Fruit fly (Drosophila melanogaster) whole organism, embryonic: Measurements from ENCODE around the gene cerv.
A peak's percentile ranks its signal among the peaks of the same experiment; 100 is the strongest.

Source experiments
- B-H1 ChIP-seq: fragments of 200-800 bp; sonication (Bioruptor generic); IDR thresholded peaks from 3 replicates; pipeline ENCODE4 v1.3.6; 2022; ENCODE audit warnings: missing biosample characterization, missing genetic modification characterization
- Bteb2 ChIP-seq: fragments of 200-800 bp; sonication (Bioruptor generic); optimal IDR thresholded peaks from 2 replicates; lab custom pipeline; 2016; ENCODE audit warnings: missing biosample characterization, missing genetic modification characterization
- CG10431 ChIP-seq: fragments of 200-800 bp; sonication (Bioruptor generic); optimal IDR thresholded peaks from 3 replicates; lab custom pipeline; 2018; ENCODE audit warnings: missing biosample characterization, mild to moderate bottlenecking, missing genetic modification characterization
- CG10979 ChIP-seq: fragments of 200-800 bp; sonication (Bioruptor generic); optimal IDR thresholded peaks from 2 replicates; lab custom pipeline; 2018; ENCODE audit warnings: missing biosample characterization, mild to moderate bottlenecking, missing genetic modification characterization, moderate library complexity
- CG12104 ChIP-seq: fragments of 200-800 bp; sonication (Bioruptor generic); optimal IDR thresholded peaks from 3 replicates; lab custom pipeline; 2016; ENCODE audit warnings: missing biosample characterization, missing genetic modification characterization
- CG1233 ChIP-seq: fragments of 200-800 bp; sonication (Bioruptor generic); optimal IDR thresholded peaks from 4 replicates; lab custom pipeline; 2018; ENCODE audit warnings: missing biosample characterization, mild to moderate bottlenecking, missing genetic modification characterization
- CG13775 ChIP-seq: fragments of 200-800 bp; sonication (Bioruptor generic); optimal IDR thresholded peaks from 3 replicates; lab custom pipeline; 2017; ENCODE audit warnings: missing biosample characterization, mild to moderate bottlenecking, missing genetic modification characterization
- CG15073 ChIP-seq: fragments of 200-800 bp; sonication (Bioruptor generic); optimal IDR thresholded peaks from 2 replicates; lab custom pipeline; 2016; ENCODE audit warnings: missing biosample characterization, missing genetic modification characterization
- CG1603 ChIP-seq: fragments of 200-800 bp; sonication (Bioruptor generic); optimal IDR thresholded peaks from 2 replicates; lab custom pipeline; 2019; ENCODE audit warnings: missing biosample characterization, mild to moderate bottlenecking, missing genetic modification characterization, moderate library complexity
- CG17612 ChIP-seq: fragments of 200-800 bp; sonication (Bioruptor generic); IDR thresholded peaks from 2 replicates; pipeline ENCODE4 v1.3.6; 2022; ENCODE audit warnings: missing biosample characterization, missing genetic modification characterization
- CG17802 ChIP-seq: fragments of 200-800 bp; sonication (Bioruptor generic); optimal IDR thresholded peaks from 2 replicates; lab custom pipeline; 2018; ENCODE audit warnings: missing biosample characterization, mild to moderate bottlenecking, missing genetic modification characterization, moderate library complexity
- CG18011 ChIP-seq: fragments of 200-800 bp; sonication (Bioruptor generic); optimal IDR thresholded peaks from 2 replicates; lab custom pipeline; 2017; ENCODE audit warnings: missing biosample characterization, missing genetic modification characterization, mild to moderate bottlenecking, moderate library complexity, missing genotype
- CG18764 ChIP-seq: fragments of 200-800 bp; sonication (Bioruptor generic); optimal IDR thresholded peaks from 3 replicates; lab custom pipeline; 2016; ENCODE audit warnings: missing biosample characterization, missing genetic modification characterization
- CG3065 ChIP-seq: fragments of 200-800 bp; sonication (Bioruptor generic); optimal IDR thresholded peaks from 2 replicates; lab custom pipeline; 2016; ENCODE audit warnings: missing biosample characterization, missing genetic modification characterization
- CG3163 ChIP-seq: fragments of 200-800 bp; sonication (Bioruptor generic); optimal IDR thresholded peaks from 3 replicates; lab custom pipeline; 2016; ENCODE audit warnings: missing biosample characterization, missing genetic modification characterization
- CG3281 ChIP-seq: fragments of 200-800 bp; sonication (Bioruptor generic); optimal IDR thresholded peaks from 3 replicates; lab custom pipeline; 2017; ENCODE audit warnings: missing biosample characterization, mild to moderate bottlenecking, missing genetic modification characterization
- CG34224 ChIP-seq: fragments of 200-800 bp; sonication (Bioruptor generic); IDR thresholded peaks from 3 replicates; pipeline ENCODE4 v1.3.6; 2022; ENCODE audit warnings: missing biosample characterization, missing genetic modification characterization; ENCODE audit not compliant: partially characterized antibody
- CG4707 ChIP-seq: fragments of 200-800 bp; sonication (Bioruptor generic); optimal IDR thresholded peaks from 2 replicates; lab custom pipeline; 2018; ENCODE audit warnings: missing biosample characterization, mild to moderate bottlenecking, missing genetic modification characterization, moderate library complexity
- CG5953 ChIP-seq: fragments of 200-800 bp; sonication (Bioruptor generic); IDR thresholded peaks from 2 replicates; pipeline ENCODE4 v1.3.6; 2022; ENCODE audit warnings: missing biosample characterization, missing genetic modification characterization
- CG6654 ChIP-seq: fragments of 200-800 bp; sonication (Bioruptor generic); optimal IDR thresholded peaks from 2 replicates; lab custom pipeline; 2017; ENCODE audit warnings: missing biosample characterization, mild to moderate bottlenecking, missing genetic modification characterization
- CG6813 ChIP-seq: fragments of 200-800 bp; sonication (Bioruptor generic); optimal IDR thresholded peaks from 2 replicates; lab custom pipeline; 2017; ENCODE audit warnings: missing biosample characterization, missing genetic modification characterization, mild to moderate bottlenecking, moderate library complexity, missing genetic modification reagents
- CG7786 ChIP-seq: fragments of 200-800 bp; sonication (Bioruptor generic); optimal IDR thresholded peaks from 2 replicates; lab custom pipeline; 2016; ENCODE audit warnings: missing biosample characterization, missing genetic modification characterization
- CG8281 ChIP-seq: fragments of 200-800 bp; sonication (Bioruptor generic); optimal IDR thresholded peaks from 2 replicates; lab custom pipeline; 2018; ENCODE audit warnings: missing biosample characterization, mild to moderate bottlenecking, missing genetic modification characterization, moderate library complexity
- Dek ChIP-seq: fragments of 200-800 bp; sonication (Bioruptor generic); optimal IDR thresholded peaks from 3 replicates; lab custom pipeline; 2019; ENCODE audit warnings: missing biosample characterization, mild to moderate bottlenecking, missing genetic modification characterization, moderate library complexity
- Doc3 ChIP-seq: fragments of 200-800 bp; sonication (Bioruptor generic); IDR thresholded peaks from 3 replicates; pipeline ENCODE4 v1.3.6; 2022; ENCODE audit warnings: missing biosample characterization, missing genetic modification characterization; ENCODE audit not compliant: partially characterized antibody
- Gsc ChIP-seq: fragments of 200-800 bp; sonication (Bioruptor generic); IDR thresholded peaks from 2 replicates; pipeline ENCODE4 v1.3.6; 2022; ENCODE audit warnings: missing biosample characterization, missing genetic modification characterization
- HLHmδ ChIP-seq: fragments of 200-800 bp; sonication (Bioruptor generic); optimal IDR thresholded peaks from 2 replicates; lab custom pipeline; 2018; ENCODE audit warnings: missing biosample characterization, mild to moderate bottlenecking, missing genetic modification characterization, moderate library complexity
- Jarid2 ChIP-seq: fragments of 200-800 bp; sonication (Bioruptor generic); optimal IDR thresholded peaks from 3 replicates; lab custom pipeline; 2017; ENCODE audit warnings: mild to moderate bottlenecking, missing biosample characterization, missing genetic modification reagents, missing genetic modification characterization
- Nf-YB ChIP-seq: fragments of 200-800 bp; sonication (Bioruptor generic); optimal IDR thresholded peaks from 3 replicates; lab custom pipeline; 2019; ENCODE audit warnings: missing biosample characterization, mild to moderate bottlenecking, missing genetic modification characterization, moderate library complexity
- PHDP ChIP-seq: fragments of 200-800 bp; sonication (Bioruptor generic); optimal IDR thresholded peaks from 3 replicates; lab custom pipeline; 2018; ENCODE audit warnings: missing biosample characterization, mild to moderate bottlenecking, missing genetic modification characterization, moderate library complexity
- Rfx ChIP-seq: fragments of 200-800 bp; sonication (Bioruptor generic); IDR thresholded peaks from 2 replicates; pipeline ENCODE4 v1.3.6; 2022; ENCODE audit warnings: missing biosample characterization, missing genetic modification characterization
- Sox102F ChIP-seq: fragments of 200-800 bp; sonication (Bioruptor generic); optimal IDR thresholded peaks from 2 replicates; lab custom pipeline; 2018; ENCODE audit warnings: missing biosample characterization, mild to moderate bottlenecking, missing genetic modification characterization, moderate library complexity
- Spps ChIP-seq: fragments of 200-800 bp; sonication (Bioruptor generic); optimal IDR thresholded peaks from 2 replicates; lab custom pipeline; 2018; ENCODE audit warnings: missing biosample characterization, mild to moderate bottlenecking, missing genetic modification characterization
- Stat92E ChIP-seq, 3 experiments: fragments of >200 bp in 2 of 3; fragments of 200-800 bp in 1 of 3; sonication (Bioruptor generic) in 1 of 3; optimal IDR thresholded peaks; 2 replicates each; lab custom pipeline; 2017 to 2019; ENCODE audit warnings: missing biosample characterization in 3 of 3, missing genetic modification characterization in 3 of 3, mild to moderate bottlenecking in 1 of 3, moderate library complexity in 1 of 3
- al ChIP-seq: fragments of 200-800 bp; sonication (Bioruptor generic); IDR thresholded peaks from 2 replicates; pipeline ENCODE4 v1.3.6; 2022; ENCODE audit warnings: missing biosample characterization, missing genetic modification characterization
- cas ChIP-seq: fragments of 200-800 bp; sonication (Bioruptor generic); IDR thresholded peaks from 2 replicates; pipeline ENCODE4 v1.3.6; 2022; ENCODE audit warnings: missing biosample characterization, missing genetic modification characterization
- crp ChIP-seq, 2 experiments: fragments of 200-800 bp; sonication (Bioruptor generic); optimal IDR thresholded peaks; 2 replicates in 1 of 2; 3 replicates in 1 of 2; lab custom pipeline; 2017; ENCODE audit warnings: missing biosample characterization in 2 of 2, missing genetic modification characterization in 2 of 2, mild to moderate bottlenecking in 1 of 2, moderate library complexity in 1 of 2
- fd102C ChIP-seq: fragments of 200-800 bp; sonication (Bioruptor generic); optimal IDR thresholded peaks from 2 replicates; lab custom pipeline; 2018; ENCODE audit warnings: missing biosample characterization, mild to moderate bottlenecking, missing genetic modification characterization, moderate library complexity
- ftz-f1 ChIP-seq: fragments of 200-800 bp; sonication (Bioruptor generic); optimal IDR thresholded peaks from 2 replicates; lab custom pipeline; 2016; ENCODE audit warnings: missing biosample characterization, missing genetic modification characterization
- fu2 ChIP-seq: fragments of 200-800 bp; sonication (Bioruptor generic); optimal IDR thresholded peaks from 2 replicates; lab custom pipeline; 2016; ENCODE audit warnings: missing biosample characterization, missing genetic modification characterization
- otp ChIP-seq: fragments of 200-800 bp; sonication (Bioruptor generic); IDR thresholded peaks from 3 replicates; pipeline ENCODE4, ENCODE4 v1.3.6; 2022; ENCODE audit warnings: missing biosample characterization, missing genetic modification characterization
- pfk ChIP-seq: fragments of 200-800 bp; sonication (Bioruptor generic); optimal IDR thresholded peaks from 2 replicates; lab custom pipeline; 2018; ENCODE audit warnings: missing biosample characterization, mild to moderate bottlenecking, missing genetic modification characterization, moderate library complexity
- row ChIP-seq: fragments of 200-800 bp; sonication (Bioruptor generic); IDR thresholded peaks from 3 replicates; pipeline ENCODE4 v1.3.6; 2022; ENCODE audit warnings: missing biosample characterization, missing genetic modification characterization
- salm ChIP-seq: fragments of 200-800 bp; sonication (Bioruptor generic); optimal IDR thresholded peaks from 2 replicates; lab custom pipeline; 2018; ENCODE audit warnings: missing biosample characterization, mild to moderate bottlenecking, missing genetic modification characterization
- seq ChIP-seq: fragments of 200-800 bp; sonication (Bioruptor generic); IDR thresholded peaks from 2 replicates; pipeline ENCODE4 v1.3.6; 2022; ENCODE audit warnings: missing biosample characterization, missing genetic modification characterization
- tgo ChIP-seq: fragments of 200-800 bp; sonication (Bioruptor generic); IDR thresholded peaks from 3 replicates; pipeline ENCODE4 v1.3.6; 2022; ENCODE audit warnings: missing biosample characterization, missing genetic modification characterization
- twi ChIP-seq: fragments of 200-800 bp; optimal IDR thresholded peaks from 2 replicates; lab custom pipeline; 2019; ENCODE audit warnings: missing biosample characterization, mild to moderate bottlenecking, missing genetic modification characterization, moderate library complexity
- tx ChIP-seq: fragments of 200-800 bp; sonication (Bioruptor generic); optimal IDR thresholded peaks from 2 replicates; lab custom pipeline; 2016; ENCODE audit warnings: missing biosample characterization, missing genetic modification characterization
- vfl ChIP-seq: fragments of 200-800 bp; sonication (Bioruptor generic); optimal IDR thresholded peaks from 2 replicates; lab custom pipeline; 2016; ENCODE audit warnings: missing biosample characterization, missing genetic modification characterization
- yki ChIP-seq: fragments of >200 bp; optimal IDR thresholded peaks from 3 replicates; lab custom pipeline; 2018

The cerv gene

DNA sequence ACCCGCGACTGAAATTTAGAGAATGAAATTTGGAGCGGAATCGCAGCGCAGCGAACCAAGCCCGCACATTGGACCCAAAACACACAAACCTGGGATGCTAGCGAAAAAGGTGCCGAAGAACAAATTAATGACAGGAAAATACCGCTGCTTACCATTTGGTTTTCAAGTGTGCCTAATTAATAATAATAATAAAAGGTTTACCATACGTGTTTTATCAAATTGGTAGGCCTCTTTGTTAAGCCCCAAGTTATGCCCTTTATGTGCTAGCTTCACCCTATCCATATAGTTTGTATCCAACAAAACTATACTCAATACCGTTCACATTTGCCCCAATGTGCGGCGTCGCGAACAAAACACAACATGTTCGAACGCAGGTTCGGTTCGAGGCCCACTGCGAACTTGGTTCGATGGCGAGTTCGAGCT is 23.7 kb downstream of the cerv start, which contains the start of gene Ac13E (continued):
- TF ChIP-seq al (GFP tag; lab: Robert Waterston, UW) = peak; percentile 81
- TF ChIP-seq CG4707 (GFP tag; lab: Kevin White, UChicago) = peak; percentile 59
- TF ChIP-seq pfk (GFP tag; lab: Kevin White, UChicago) = peak; percentile 38
- peak; percentile 75 for TF ChIP-seq tx (GFP tag; lab: Kevin White, UChicago)
- TF ChIP-seq row (GFP tag; lab: Robert Waterston, UW) = peak; percentile 98
- TF ChIP-seq CG18764 (GFP tag; lab: Kevin White, UChicago) = peak; percentile 82
- TF ChIP-seq CG6654 = peak; percentile 68
- peak; percentile 75 for TF ChIP-seq CG7786 (GFP tag; lab: Kevin White, UChicago)
- peak; percentile 59 for TF ChIP-seq ftz-f1 (GFP tag; lab: Kevin White, UChicago)
- peak; percentile 85 for TF ChIP-seq Sox102F (GFP tag; lab: Kevin White, UChicago)
- peak; percentile 41; the same call in 1 of the 3 replicates for TF ChIP-seq Doc3 (GFP tag; lab: Robert Waterston, UW)
- TF ChIP-seq fd102C (GFP tag; lab: Kevin White, UChicago) = peak; percentile 51
- peak; percentile 83 for TF ChIP-seq Spps (tag; lab: Kevin White, UChicago)
- TF ChIP-seq PHDP (tag; lab: Kevin White, UChicago) = peak; percentile 92
- peak; percentile 83 for TF ChIP-seq Dek (tag; lab: Kevin White, UChicago)
- TF ChIP-seq Bteb2 (GFP tag; lab: Kevin White, UChicago) = peak; percentile 82
- TF ChIP-seq otp = peak; percentile 78; the same call in 2 of the 3 replicates
- 0 out of 3 replicates have a peak, but pooled peaks have one; percentile 7 for TF ChIP-seq CG34224
- TF ChIP-seq cas (GFP tag; lab: Robert Waterston, UW) = peak; percentile 60
- TF ChIP-seq Gsc (GFP tag; lab: Robert Waterston, UW) = peak; percentile 59
- peak; percentile 70 for TF ChIP-seq B-H1
- peak; percentile 74 for TF ChIP-seq Nf-YB
- peak; percentile 90 for TF ChIP-seq tgo
- peak; percentile 59 for TF ChIP-seq fu2 (GFP tag; lab: Kevin White, UChicago)
- TF ChIP-seq CG17802 (tag; lab: Kevin White, UChicago) = peak; percentile 22
- TF ChIP-seq seq (GFP tag; lab: Robert Waterston, UW) = peak; percentile 85
- TF ChIP-seq CG5953 = peak; percentile 54; the same call in 1 of the 2 replicates
- TF ChIP-seq CG13775 = peak; percentile 90
- peak; percentile 92 for TF ChIP-seq Rfx (GFP tag; lab: Robert Waterston, UW)
- peak; percentile 73 for TF ChIP-seq CG8281
- TF ChIP-seq yki = no peak
- peak; percentile 93 for TF ChIP-seq CG3281 (GFP tag; lab: Kevin White, UChicago)
- peak in 1 of 2 experiments; percentile 56 for TF ChIP-seq crp (GFP tag; optimal IDR thresholded peaks at IDR 0.05; lab: Kevin White, UChicago)
- peak; percentile 85 for TF ChIP-seq CG1603
- TF ChIP-seq CG6813 (GFP tag; lab: Kevin White, UChicago) = peak; percentile 88
- peak in 1 of 3 experiments; percentile 74 for TF ChIP-seq Stat92E (GFP tag; optimal IDR thresholded peaks at IDR 0.05; lab: Kevin White, UChicago)
- TF ChIP-seq HLHmδ = no peak
- peak; percentile 88 for TF ChIP-seq CG12104 (GFP tag; lab: Kevin White, UChicago)
- TF ChIP-seq CG10979 (tag; lab: Kevin White, UChicago) = peak; percentile 92
- peak; percentile 78 for TF ChIP-seq vfl (GFP tag; lab: Kevin White, UChicago)
- TF ChIP-seq twi = peak; percentile 77
- TF ChIP-seq salm (tag; lab: Kevin White, UChicago) = peak; percentile 88
- peak; percentile 27 for TF ChIP-seq CG15073 (GFP tag; lab: Kevin White, UChicago)
- peak; percentile 89 for TF ChIP-seq CG1233 (GFP tag; lab: Kevin White, UChicago)
- TF ChIP-seq CG18011 (GFP tag; lab: Kevin White, UChicago) = peak; percentile 71
- TF ChIP-seq Jarid2 (GFP tag; lab: Kevin White, UChicago) = peak; percentile 78
- peak; percentile 52 for TF ChIP-seq CG3163 (GFP tag; lab: Kevin White, UChicago)
- TF ChIP-seq CG10431 (GFP tag; lab: Kevin White, UChicago) = peak; percentile 71
- 0 out of 2 replicates have a peak, but pooled peaks have one; percentile 56 for TF ChIP-seq CG17612 (GFP tag; lab: Robert Waterston, UW)
- TF ChIP-seq CG3065 (GFP tag; lab: Kevin White, UChicago) = peak; percentile 61
